Worm (Caenorhabditis elegans) whole organism, L4/young adult: ENCODE data around the gene R193.6.

Experiments used
- W03F9.2 ChIP-seq: fragments of 150-350 bp; optimal IDR thresholded peaks from 2 replicates; lab custom pipeline; 2014; ENCODE audit warnings: missing biosample characterization, missing genetic modification characterization
- dao-5 ChIP-seq: sonication (generic microtip); optimal IDR thresholded peaks from 2 replicates; lab custom pipeline; 2016; ENCODE audit warnings: missing genotype, missing genetic modification characterization, moderate library complexity, missing compliant biosample characterization
- him-1 ChIP-seq: sonication (generic microtip); optimal IDR thresholded peaks from 2 replicates; lab custom pipeline; 2016; ENCODE audit warnings: missing genotype, missing genetic modification reagents, missing genetic modification characterization, missing compliant biosample characterization

- TF ChIP-seq dao-5 (tag; lab: Kevin White, UChicago), result no peak
- TF ChIP-seq him-1, result no peak
- no peak for TF ChIP-seq W03F9.2 (tag; lab: Kevin White, UChicago)
These were observed 25.1 kb upstream of the R193.6 start for ce11 chrX:1123471-1123870.
